Worm (Caenorhabditis elegans): ENCODE measurements around the gene Y38E10A.33.

ce11 chrII:12728608-12729007 is 49.2 kb upstream of the Y38E10A.33 start:
- TF ChIP-seq daf-12 (tag; optimal IDR thresholded peaks at IDR 0.05) (no peak), pha-4 (GFP tag; IDR thresholded peaks at IDR 0.05) (no peak), pha-4 (tag; optimal IDR thresholded peaks at IDR 0.05) (no peak), nhr-25 (tag; optimal IDR thresholded peaks at IDR 0.05; ENCODE audit: borderline replicate concordance, insufficient read depth) (no peak), F10B5.3 (tag; optimal IDR thresholded peaks at IDR 0.05) (no peak), spr-3 (GFP tag; optimal IDR thresholded peaks at IDR 0.05) (no peak), ama-1 (optimal IDR thresholded peaks at IDR 0.05) (no peak), gei-8 (GFP tag; optimal IDR thresholded peaks at IDR 0.05) (no peak), pqm-1 (tag; optimal IDR thresholded peaks at IDR 0.05) (no peak), R02D3.7 (tag; optimal IDR thresholded peaks at IDR 0.05) (no peak), fkh-10 (GFP tag; optimal IDR thresholded peaks at IDR 0.05) (no peak)

Measured in whole organism, L4 larva.